Fruit fly (Drosophila melanogaster) whole organism, embryonic: Measurements from ENCODE around the gene CG12661.

Experiments used
- Bdp1 ChIP-seq: fragments of 200-800 bp; sonication (Bioruptor generic); optimal IDR thresholded peaks from 3 replicates; lab custom pipeline; 2016; ENCODE audit warnings: missing biosample characterization, missing genetic modification characterization
- C15 ChIP-seq: fragments of 200-800 bp; sonication (Bioruptor generic); IDR thresholded peaks from 3 replicates; pipeline ENCODE4 v1.3.6; 2022; ENCODE audit warnings: missing biosample characterization, missing genetic modification characterization
- CG12942 ChIP-seq: fragments of 200-800 bp; sonication (Bioruptor generic); optimal IDR thresholded peaks from 3 replicates; lab custom pipeline; 2016; ENCODE audit warnings: missing biosample characterization, missing genetic modification characterization
- CG13287 ChIP-seq: fragments of 200-800 bp; sonication (Bioruptor generic); IDR thresholded peaks from 2 replicates; pipeline ENCODE4 v1.3.6; 2022; ENCODE audit warnings: missing biosample characterization, missing genetic modification characterization; ENCODE audit not compliant: partially characterized antibody
- CG14014 ChIP-seq: fragments of 200-800 bp; sonication (Bioruptor generic); IDR thresholded peaks from 2 replicates; pipeline ENCODE4 v1.3.6; 2022; ENCODE audit warnings: missing biosample characterization, missing genetic modification characterization
- CG15514 ChIP-seq: fragments of 200-800 bp; sonication (Bioruptor generic); optimal IDR thresholded peaks from 3 replicates; lab custom pipeline; 2017; ENCODE audit warnings: missing biosample characterization, missing genetic modification characterization, mild to moderate bottlenecking, moderate library complexity, missing genetic modification reagents
- CG16815 ChIP-seq: fragments of 200-800 bp; sonication (Bioruptor generic); optimal IDR thresholded peaks from 3 replicates; lab custom pipeline; 2017; ENCODE audit warnings: missing biosample characterization, mild to moderate bottlenecking, missing genetic modification characterization
- CG17568 ChIP-seq: fragments of 200-800 bp; sonication (Bioruptor generic); optimal IDR thresholded peaks from 2 replicates; lab custom pipeline; 2018; ENCODE audit warnings: missing biosample characterization, mild to moderate bottlenecking, missing genetic modification characterization, moderate library complexity
- CG17612 ChIP-seq: fragments of 200-800 bp; sonication (Bioruptor generic); IDR thresholded peaks from 2 replicates; pipeline ENCODE4 v1.3.6; 2022; ENCODE audit warnings: missing biosample characterization, missing genetic modification characterization
- CG1792 ChIP-seq: fragments of 200-800 bp; sonication (Bioruptor generic); optimal IDR thresholded peaks from 2 replicates; lab custom pipeline; 2016; ENCODE audit warnings: missing biosample characterization, missing genetic modification characterization
- CG30431 ChIP-seq: fragments of 200-800 bp; sonication (Bioruptor generic); optimal IDR thresholded peaks from 2 replicates; lab custom pipeline; 2017; ENCODE audit warnings: missing biosample characterization, missing genetic modification characterization
- CG3163 ChIP-seq: fragments of 200-800 bp; sonication (Bioruptor generic); optimal IDR thresholded peaks from 3 replicates; lab custom pipeline; 2016; ENCODE audit warnings: missing biosample characterization, missing genetic modification characterization
- CG43689 ChIP-seq: fragments of 200-800 bp; sonication (Bioruptor generic); IDR thresholded peaks from 2 replicates; pipeline ENCODE4 v1.3.6; 2022; ENCODE audit warnings: missing biosample characterization, missing genetic modification characterization
- CG4820 ChIP-seq: fragments of 200-800 bp; sonication (Bioruptor generic); optimal IDR thresholded peaks from 3 replicates; lab custom pipeline; 2016; ENCODE audit warnings: missing biosample characterization, missing genetic modification characterization
- CG5245 ChIP-seq: fragments of 200-800 bp; sonication (Bioruptor generic); optimal IDR thresholded peaks from 3 replicates; lab custom pipeline; 2016; ENCODE audit warnings: missing biosample characterization, missing genetic modification characterization
- CG7357 ChIP-seq: fragments of 200-800 bp; sonication (Bioruptor generic); IDR thresholded peaks from 3 replicates; pipeline ENCODE4 v1.3.6; 2022; ENCODE audit warnings: missing biosample characterization, missing genetic modification characterization
- CG9932 ChIP-seq: fragments of 200-800 bp; sonication (Bioruptor generic); IDR thresholded peaks from 2 replicates; pipeline ENCODE4 v1.3.6; 2022; ENCODE audit warnings: missing biosample characterization, missing genetic modification characterization
- Dip3 ChIP-seq: fragments of 200-800 bp; sonication (Bioruptor generic); optimal IDR thresholded peaks from 3 replicates; lab custom pipeline; 2016; ENCODE audit warnings: missing biosample characterization, missing genetic modification characterization
- Drgx ChIP-seq: fragments of 200-800 bp; sonication (Bioruptor generic); IDR thresholded peaks from 2 replicates; pipeline ENCODE4 v1.3.6; 2022; ENCODE audit warnings: missing biosample characterization, missing genetic modification characterization
- Fer1 ChIP-seq: fragments of 200-800 bp; sonication (Bioruptor generic); optimal IDR thresholded peaks from 2 replicates; lab custom pipeline; 2017; ENCODE audit warnings: missing biosample characterization, mild to moderate bottlenecking, missing genetic modification characterization
- Gsc ChIP-seq: fragments of 200-800 bp; sonication (Bioruptor generic); IDR thresholded peaks from 2 replicates; pipeline ENCODE4 v1.3.6; 2022; ENCODE audit warnings: missing biosample characterization, missing genetic modification characterization
- Kr ChIP-seq: fragments of 200-800 bp; sonication (Bioruptor generic); optimal IDR thresholded peaks from 2 replicates; lab custom pipeline; 2017; ENCODE audit warnings: missing biosample characterization, mild to moderate bottlenecking, missing genetic modification characterization
- Max ChIP-seq: fragments of 200-800 bp; sonication (Bioruptor generic); optimal IDR thresholded peaks from 2 replicates; lab custom pipeline; 2016; ENCODE audit warnings: missing biosample characterization, mild to moderate bottlenecking, missing genetic modification characterization
- Myb ChIP-seq: fragments of 200-800 bp; sonication (Bioruptor generic); optimal IDR thresholded peaks from 2 replicates; lab custom pipeline; 2016; ENCODE audit warnings: missing biosample characterization, missing genetic modification characterization
- Neu2 ChIP-seq: fragments of 200-800 bp; sonication (Bioruptor generic); optimal IDR thresholded peaks from 3 replicates; lab custom pipeline; 2016; ENCODE audit warnings: missing biosample characterization, missing genetic modification characterization, borderline replicate concordance
- Nf-YB ChIP-seq: fragments of 200-800 bp; sonication (Bioruptor generic); optimal IDR thresholded peaks from 3 replicates; lab custom pipeline; 2019; ENCODE audit warnings: missing biosample characterization, mild to moderate bottlenecking, missing genetic modification characterization, moderate library complexity
- Pdp1 ChIP-seq, 2 experiments: fragments of 200-800 bp; sonication (Bioruptor generic); optimal IDR thresholded peaks; 3 replicates each; lab custom pipeline; 2016; ENCODE audit warnings: missing biosample characterization in 2 of 2, missing genetic modification characterization in 2 of 2, mild to moderate bottlenecking in 1 of 2, moderate library complexity in 1 of 2
- Sry-β ChIP-seq: fragments of 200-800 bp; sonication (Bioruptor generic); optimal IDR thresholded peaks from 2 replicates; lab custom pipeline; 2018; ENCODE audit warnings: missing biosample characterization, mild to moderate bottlenecking, missing genetic modification characterization, moderate library complexity
- Vsx1 ChIP-seq: fragments of 200-800 bp; sonication (Bioruptor generic); optimal IDR thresholded peaks from 2 replicates; lab custom pipeline; 2017; ENCODE audit warnings: missing biosample characterization, mild to moderate bottlenecking, missing genetic modification characterization, missing genetic modification reagents
- bbx ChIP-seq: fragments of 200-800 bp; sonication (Bioruptor generic); IDR thresholded peaks from 2 replicates; pipeline ENCODE4 v1.3.6; 2022; ENCODE audit warnings: missing biosample characterization, missing genetic modification characterization; ENCODE audit not compliant: partially characterized antibody
- croc ChIP-seq: fragments of 200-800 bp; sonication (Bioruptor generic); conservative IDR thresholded peaks from 3 replicates; pipeline ENCODE4 v1.3.6; 2022; ENCODE audit warnings: missing biosample characterization, missing genetic modification characterization
- dati ChIP-seq: fragments of 200-800 bp; sonication (Bioruptor generic); IDR thresholded peaks from 2 replicates; pipeline ENCODE4 v1.3.6; 2022; ENCODE audit warnings: missing biosample characterization, missing genetic modification characterization
- eve ChIP-seq, 2 experiments: fragments of >200 bp; optimal IDR thresholded peaks; 2 replicates each; lab custom pipeline; 2017; ENCODE audit warnings: missing biosample characterization in 2 of 2, missing genetic modification characterization in 2 of 2
- exex ChIP-seq: fragments of 200-800 bp; sonication (Bioruptor generic); optimal IDR thresholded peaks from 4 replicates; lab custom pipeline; 2018; ENCODE audit warnings: missing biosample characterization, mild to moderate bottlenecking, missing genetic modification characterization, moderate library complexity
- h ChIP-seq: fragments of >200 bp; optimal IDR thresholded peaks from 2 replicates; lab custom pipeline; 2017
- jing ChIP-seq: fragments of 200-800 bp; sonication (Bioruptor generic); optimal IDR thresholded peaks from 2 replicates; lab custom pipeline; 2018; ENCODE audit warnings: missing biosample characterization, mild to moderate bottlenecking, missing genetic modification characterization
- kay ChIP-seq: fragments of 200-800 bp; sonication (Bioruptor generic); optimal IDR thresholded peaks from 2 replicates; lab custom pipeline; 2016; ENCODE audit warnings: missing biosample characterization, missing genetic modification characterization
- lov ChIP-seq, 2 experiments: fragments of 200-800 bp in 1 of 2; fragments of >200 bp in 1 of 2; sonication (Bioruptor generic) in 1 of 2; IDR thresholded peaks in 1 of 2; optimal IDR thresholded peaks in 1 of 2; 2 replicates in 1 of 2; 3 replicates in 1 of 2; pipeline versions ENCODE4 v1.3.6 to Lab custom; 2017 to 2022; ENCODE audit warnings: missing biosample characterization in 1 of 2, missing genetic modification characterization in 1 of 2
- nerfin-2 ChIP-seq: fragments of 200-800 bp; sonication (Bioruptor generic); IDR thresholded peaks from 2 replicates; pipeline ENCODE4 v1.3.6; 2022; ENCODE audit warnings: missing biosample characterization, missing genetic modification characterization; ENCODE audit not compliant: partially characterized antibody
- p53 ChIP-seq: fragments of 200-800 bp; sonication (Bioruptor generic); optimal IDR thresholded peaks from 2 replicates; lab custom pipeline; 2016; ENCODE audit warnings: missing biosample characterization, missing genetic modification characterization
- prd ChIP-seq, 3 experiments: fragments of >200 bp in 2 of 3; fragments of 200-800 bp in 1 of 3; sonication (Bioruptor generic) in 1 of 3; optimal IDR thresholded peaks in 2 of 3; IDR thresholded peaks in 1 of 3; 2 replicates in 2 of 3; 3 replicates in 1 of 3; pipeline versions ENCODE4 v1.3.6 to Lab custom; 2017 to 2022; ENCODE audit warnings: missing biosample characterization in 1 of 3, missing genetic modification characterization in 1 of 3
- rib ChIP-seq: fragments of 200-800 bp; sonication (Bioruptor generic); IDR thresholded peaks from 2 replicates; pipeline ENCODE4 v1.3.6; 2022; ENCODE audit warnings: missing biosample characterization, missing genetic modification characterization
- ro ChIP-seq: fragments of 200-800 bp; sonication (Bioruptor generic); IDR thresholded peaks from 2 replicates; pipeline ENCODE4 v1.3.6; 2022; ENCODE audit warnings: missing biosample characterization, missing genetic modification characterization
- scrt ChIP-seq: fragments of 200-800 bp; sonication (Bioruptor generic); optimal IDR thresholded peaks from 2 replicates; lab custom pipeline; 2018; ENCODE audit warnings: missing biosample characterization, mild to moderate bottlenecking, missing genetic modification characterization, moderate library complexity
- sens-2 ChIP-seq: fragments of 200-800 bp; sonication (Bioruptor generic); IDR thresholded peaks from 2 replicates; pipeline ENCODE4 v1.3.6; 2022; ENCODE audit warnings: missing biosample characterization, missing genetic modification characterization
- slp2 ChIP-seq: fragments of 200-800 bp; sonication (Bioruptor generic); optimal IDR thresholded peaks from 2 replicates; lab custom pipeline; 2016; ENCODE audit warnings: missing biosample characterization, missing genetic modification characterization
- tap ChIP-seq: fragments of 200-800 bp; optimal IDR thresholded peaks from 3 replicates; lab custom pipeline; 2019; ENCODE audit warnings: missing biosample characterization, mild to moderate bottlenecking, missing genetic modification characterization, moderate library complexity
- trem ChIP-seq: fragments of 200-800 bp; optimal IDR thresholded peaks from 3 replicates; lab custom pipeline; 2019; ENCODE audit warnings: missing biosample characterization, mild to moderate bottlenecking, missing genetic modification characterization, moderate library complexity
- zen2 ChIP-seq: fragments of 200-800 bp; sonication (Bioruptor generic); IDR thresholded peaks from 3 replicates; pipeline ENCODE4 v1.3.6; 2022; ENCODE audit warnings: missing biosample characterization, missing genetic modification characterization; ENCODE audit not compliant: partially characterized antibody

Gene CG12661

DNA sequence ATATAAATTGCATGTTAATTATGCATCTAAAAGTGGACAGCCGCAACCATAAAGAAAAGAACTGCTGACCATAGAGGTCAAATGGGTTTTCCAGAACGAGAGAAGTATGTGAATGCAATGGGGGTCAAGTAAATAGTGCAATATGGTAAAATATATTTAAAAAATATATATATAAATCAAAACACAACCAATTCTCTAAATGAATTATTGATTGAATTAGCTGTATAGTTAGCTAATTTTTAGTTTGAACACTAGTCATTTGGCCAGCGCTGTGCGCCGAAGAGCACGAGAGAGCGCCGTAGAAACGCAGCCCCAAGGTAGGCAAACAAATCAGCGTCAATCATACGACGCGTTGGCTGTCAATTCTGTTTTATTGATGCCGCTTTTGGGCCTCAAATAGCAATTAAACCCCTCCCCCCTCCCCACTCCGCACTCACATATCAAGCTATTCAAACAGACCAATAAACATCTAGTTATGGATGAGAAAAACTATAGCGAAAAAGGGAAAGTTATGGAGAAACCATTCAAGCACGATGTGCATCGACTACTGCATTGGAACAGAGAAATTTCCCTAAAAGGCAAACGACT, 44.4 kb downstream of the CG12661 start (continued):
- TF ChIP-seq Sry-β (GFP tag; lab: Kevin White, UChicago) (no peak), Kr (GFP tag; lab: Kevin White, UChicago) (no peak), CG17612 (peak; percentile 68), Nf-YB (GFP tag; lab: Kevin White, UChicago) (peak; percentile 65), CG9932 (GFP tag; lab: Robert Waterston, UW) (peak; percentile 83), sens-2 (0 out of 2 replicates have a peak, but pooled peaks have one; percentile 67), kay (GFP tag; lab: Kevin White, UChicago) (peak; percentile 64), CG14014 (peak; percentile 93), Bdp1 (GFP tag; lab: Kevin White, UChicago) (no peak), Drgx (peak; percentile 81), CG5245 (GFP tag; lab: Kevin White, UChicago) (peak; percentile 53), Fer1 (peak; percentile 86), CG12942 (GFP tag; lab: Kevin White, UChicago) (peak; percentile 52), CG3163 (no peak), p53 (no peak), prd (optimal IDR thresholded peaks at IDR 0.05; lab: Kevin White, UChicago) (no peak), prd (GFP tag; IDR thresholded peaks at IDR 0.05; lab: Robert Waterston, UW) (peak; percentile 92), Gsc (GFP tag; lab: Robert Waterston, UW) (no peak), CG16815 (GFP tag; lab: Kevin White, UChicago) (peak; percentile 31), CG1792 (no peak), Max (GFP tag; lab: Kevin White, UChicago) (peak; percentile 65), tap (tag; lab: Kevin White, UChicago) (peak; percentile 85), jing (GFP tag; lab: Kevin White, UChicago) (peak; percentile 53), lov (optimal IDR thresholded peaks at IDR 0.05; lab: Kevin White, UChicago) (no peak), lov (GFP tag; IDR thresholded peaks at IDR 0.05; lab: Robert Waterston, UW) (peak; percentile 49; the same call in 1 of the 3 replicates), exex (tag; lab: Kevin White, UChicago) (peak; percentile 47), ro (GFP tag; lab: Robert Waterston, UW) (0 out of 2 replicates have a peak, but pooled peaks have one; percentile 16), CG4820 (GFP tag; lab: Kevin White, UChicago) (peak; percentile 72), Dip3 (no peak), CG15514 (GFP tag; lab: Kevin White, UChicago) (peak; percentile 77), nerfin-2 (GFP tag; lab: Robert Waterston, UW) (no peak), h (lab: Kevin White, UChicago) (no peak), trem (tag; lab: Kevin White, UChicago) (peak; percentile 69), CG43689 (peak; percentile 77), Pdp1 (GFP tag; optimal IDR thresholded peaks at IDR 0.05; lab: Kevin White, UChicago) (peak; percentile 4 to 14), Vsx1 (peak; percentile 65), eve (GFP tag; optimal IDR thresholded peaks at IDR 0.05; lab: Kevin White, UChicago) (no peak), rib (GFP tag; lab: Robert Waterston, UW) (peak; percentile 77), slp2 (no peak), dati (GFP tag; lab: Robert Waterston, UW) (peak; percentile 64; the same call in 1 of the 2 replicates), scrt (GFP tag; lab: Kevin White, UChicago) (peak; percentile 74), CG30431 (GFP tag; lab: Kevin White, UChicago) (peak; percentile 63), zen2 (GFP tag; lab: Robert Waterston, UW) (no peak), C15 (GFP tag; lab: Robert Waterston, UW) (peak; percentile 60; the same call in 1 of the 3 replicates), CG13287 (GFP tag; lab: Robert Waterston, UW) (no peak), CG17568 (GFP tag; lab: Kevin White, UChicago) (peak; percentile 78), bbx (no peak), Neu2 (GFP tag; lab: Kevin White, UChicago) (no peak), CG7357 (GFP tag; lab: Robert Waterston, UW) (peak; percentile 76; the same call in 2 of the 3 replicates), croc (GFP tag; lab: Robert Waterston, UW) (peak; percentile 77), Myb (GFP tag; lab: Kevin White, UChicago) (no peak)
